Fruit fly (Drosophila melanogaster) whole organism, adult: Measurements from ENCODE around the gene CG14325.

Experiments
- CG11617 ChIP-seq: fragments of 200-800 bp; sonication (Bioruptor generic); optimal IDR thresholded peaks from 2 replicates; lab custom pipeline; 2017; ENCODE audit warnings: mild to moderate bottlenecking, missing biosample characterization, missing genetic modification reagents, missing genetic modification characterization
- CG14711 ChIP-seq: fragments of 200-800 bp; sonication (Bioruptor generic); optimal IDR thresholded peaks from 2 replicates; lab custom pipeline; 2018; ENCODE audit warnings: missing biosample characterization, mild to moderate bottlenecking, missing genetic modification characterization, moderate library complexity
- CG1620 ChIP-seq: fragments of 200-800 bp; sonication (Bioruptor generic); optimal IDR thresholded peaks from 2 replicates; lab custom pipeline; 2016; ENCODE audit warnings: missing biosample characterization, missing genetic modification characterization
- CG5204 ChIP-seq: fragments of 200-800 bp; sonication (Bioruptor generic); optimal IDR thresholded peaks from 2 replicates; lab custom pipeline; 2016; ENCODE audit warnings: missing biosample characterization, missing genetic modification characterization
- Clk ChIP-seq: fragments of 200-800 bp; sonication (Bioruptor generic); optimal IDR thresholded peaks from 2 replicates; lab custom pipeline; 2017; ENCODE audit warnings: missing biosample characterization, missing genetic modification characterization
- Crg-1 ChIP-seq: fragments of 200-800 bp; sonication (Bioruptor generic); optimal IDR thresholded peaks from 2 replicates; lab custom pipeline; 2016; ENCODE audit warnings: missing biosample characterization, missing genetic modification characterization
- Hr96 ChIP-seq: fragments of 200-800 bp; sonication (Bioruptor generic); optimal IDR thresholded peaks from 2 replicates; lab custom pipeline; 2016; ENCODE audit warnings: missing biosample characterization, missing genetic modification characterization
- Mnt ChIP-seq: fragments of 200-800 bp; sonication (Bioruptor generic); optimal IDR thresholded peaks from 2 replicates; lab custom pipeline; 2016; ENCODE audit warnings: missing biosample characterization, mild to moderate bottlenecking, missing genetic modification characterization
- kay ChIP-seq: fragments of 200-800 bp; sonication (Bioruptor generic); peaks from one replicate; lab custom pipeline; 2016; ENCODE audit warnings: missing biosample characterization, missing genetic modification characterization, borderline replicate concordance
- toe ChIP-seq: fragments of 200-800 bp; sonication (Bioruptor generic); optimal IDR thresholded peaks from 2 replicates; lab custom pipeline; 2016; ENCODE audit warnings: missing biosample characterization, missing genetic modification characterization

dm6 chr3R:17653879-17654278, 27.0 kb downstream of the CG14325 start:
- TF ChIP-seq CG1620 (GFP tag; lab: Kevin White, UChicago) (no peak), toe (GFP tag; lab: Kevin White, UChicago) (no peak), Crg-1 (GFP tag; lab: Kevin White, UChicago) (no peak), Hr96 (GFP tag; lab: Kevin White, UChicago) (no peak), CG11617 (GFP tag; lab: Kevin White, UChicago) (no peak), kay (GFP tag; lab: Kevin White, UChicago) (no peak), CG5204 (no peak), CG14711 (no peak), Mnt (GFP tag; lab: Kevin White, UChicago) (no peak), Clk (GFP tag; lab: Kevin White, UChicago) (no peak)
